Worm (Caenorhabditis elegans): Measurements from ENCODE around the gene Y37E11AM.3.

Gene Y37E11AM.3

ce11 chrIV:3668603-3669002, 50.4 kb downstream of the Y37E11AM.3 start, which contains the start of gene fmil-1:
Gene fmil-1, minus strand, starts transcription at chrIV:3668703.
- TF ChIP-seq unc-62 (GFP tag; optimal IDR thresholded peaks at IDR 0.05): no peak

- TF ChIP-seq unc-62 (GFP tag; optimal IDR thresholded peaks at IDR 0.05): no peak
Measured at ce11 chrIV:3667796-3668195, 51.2 kb downstream of the Y37E11AM.3 start.

DNA sequence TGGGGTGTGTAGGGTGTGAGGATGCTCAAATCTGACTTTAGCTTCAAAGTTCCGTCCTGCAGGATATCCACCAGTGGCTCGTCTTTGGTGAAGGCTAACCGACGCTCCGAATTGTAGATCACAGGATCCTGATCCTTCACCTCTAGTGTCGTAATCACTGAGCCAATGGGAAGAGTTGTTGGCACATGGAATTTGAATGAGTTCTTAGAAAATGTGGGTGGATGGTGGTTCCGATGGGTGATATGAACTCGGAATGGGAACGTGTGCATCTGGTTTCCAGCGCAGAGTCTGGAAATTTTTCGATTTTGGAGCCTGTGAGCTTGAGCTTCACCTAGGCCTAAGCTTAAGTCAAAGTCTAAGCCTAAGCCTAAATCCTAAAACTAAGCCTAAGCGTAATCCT, 52.4 kb downstream of the Y37E11AM.3 start:
- TF ChIP-seq unc-62 (GFP tag; optimal IDR thresholded peaks at IDR 0.05): no peak

Data from whole organism, dauer.